Worm (Caenorhabditis elegans): ENCODE data around the gene M176.11.

The M176.11 gene

ce11 chrII:9407469-9407868 is 14.6 kb upstream of the M176.11 start, which contains the start of gene arrd-2:
Gene arrd-2 (plus strand): TSS chrII:9407769.
- peak in 1 of 2 experiments; percentile 42 for TF ChIP-seq unc-62 (GFP tag; optimal IDR thresholded peaks at IDR 0.05 in 1 of 2)
- TF ChIP-seq unc-62 (tag; optimal IDR thresholded peaks at IDR 0.05) = no peak
- TF ChIP-seq mxl-3 (GFP tag; optimal IDR thresholded peaks at IDR 0.05) = no peak

- TF ChIP-seq fos-1 (tag; optimal IDR thresholded peaks at IDR 0.05) (no peak), set-16 (GFP tag; IDR thresholded peaks at IDR 0.05) (no peak), ceh-28 (tag; optimal IDR thresholded peaks at IDR 0.05) (no peak), dmd-9 (GFP tag; IDR thresholded peaks at IDR 0.05) (no peak), Y5F2A.4 (GFP tag; optimal IDR thresholded peaks at IDR 0.05) (no peak), unc-130 (GFP tag; optimal IDR thresholded peaks at IDR 0.05) (no peak), lim-7 (GFP tag; IDR thresholded peaks at IDR 0.05) (no peak)
These were observed 10.6 kb upstream of the M176.11 start, which contains the start of gene M176.9 for ce11 chrII:9411497-9411896. Gene M176.9 (minus strand): TSS chrII:9411597.

DNA sequence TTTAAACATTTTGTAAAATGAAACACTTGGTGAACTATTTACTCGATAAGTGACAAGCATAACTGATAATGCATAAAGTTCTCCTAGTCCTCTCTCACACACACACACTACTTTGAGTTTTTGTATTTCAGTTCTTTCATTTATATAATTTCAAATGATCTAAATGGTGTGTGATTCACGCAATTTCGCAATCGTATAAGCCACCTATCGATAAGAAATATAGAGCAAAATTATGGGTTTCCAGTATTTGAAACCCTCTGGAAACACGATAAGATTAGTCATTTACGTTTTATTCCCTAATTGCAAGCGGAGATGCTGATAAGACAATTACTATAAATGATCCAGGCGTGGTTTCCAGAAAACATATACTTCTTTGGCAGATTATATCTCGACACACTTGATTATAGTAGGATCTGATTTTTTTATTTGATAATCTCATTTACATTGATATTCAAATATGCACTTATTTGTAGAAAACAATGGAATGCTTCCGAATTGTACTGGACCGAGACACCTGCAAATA is 9.9 kb upstream of the M176.11 start, which contains the start of gene arrd-3:
TSS of gene arrd-3 (plus strand) at position 473 of the 523 bp plus-strand sequence.
- peak; percentile 75 for TF ChIP-seq pqm-1 (tag; optimal IDR thresholded peaks at IDR 0.05)
- TF ChIP-seq unc-62 (GFP tag; optimal IDR thresholded peaks at IDR 0.05 in 1 of 2) = peak in 1 of 2 experiments; percentile 58
- no peak for TF ChIP-seq unc-62 (tag; optimal IDR thresholded peaks at IDR 0.05)
- TF ChIP-seq hlh-11 (tag; optimal IDR thresholded peaks at IDR 0.05) = peak; percentile 23
- peak; percentile 29; the same call in 1 of the 2 replicates for TF ChIP-seq dmd-6 (GFP tag; IDR thresholded peaks at IDR 0.05)
- TF ChIP-seq nhr-28 (tag; optimal IDR thresholded peaks at IDR 0.05) = peak; percentile 27
- no peak for TF ChIP-seq nhr-237 (tag; optimal IDR thresholded peaks at IDR 0.05)

DNA sequence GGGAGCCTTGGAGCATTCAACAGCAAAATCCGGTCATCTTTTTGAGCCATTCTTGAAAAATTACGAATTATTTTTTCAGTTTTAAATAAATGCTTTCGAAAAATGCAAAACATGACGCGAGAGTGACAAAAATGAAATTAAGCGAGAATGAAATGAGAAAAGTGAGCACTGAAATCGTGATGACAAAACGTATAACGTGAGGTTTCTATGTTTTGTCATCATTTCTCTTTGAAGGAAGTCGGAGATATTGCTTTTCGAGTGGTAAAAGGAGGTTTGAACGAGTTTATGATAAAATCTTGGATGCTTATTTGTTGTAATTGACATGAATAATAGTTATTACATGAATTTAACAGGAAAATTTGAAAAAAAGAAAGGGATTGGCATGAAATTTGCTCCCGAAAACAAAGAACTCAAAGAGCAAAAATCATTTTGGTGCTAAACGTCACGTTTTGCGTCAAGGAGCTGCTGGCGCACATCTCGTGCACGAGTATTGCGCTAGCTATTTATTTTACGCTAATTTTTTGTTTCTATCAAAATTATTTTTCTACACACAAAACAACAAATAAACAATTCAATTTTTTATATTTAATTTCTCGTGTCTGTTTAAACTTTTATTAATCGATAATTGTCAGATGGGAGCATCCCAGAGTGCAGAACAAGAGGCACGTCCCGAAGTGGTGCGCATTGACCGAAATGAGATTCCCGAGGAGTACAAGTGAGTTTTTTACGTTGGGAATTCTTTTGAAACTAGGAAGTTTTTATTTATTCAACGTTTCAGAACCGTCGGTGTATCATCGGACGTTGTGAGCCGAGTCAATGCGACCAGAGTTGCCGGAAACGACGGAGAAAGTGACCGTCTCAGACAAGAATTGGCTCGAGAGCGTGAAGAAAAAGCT is 5.4 kb upstream of the M176.11 start, which contains the start of the genes gss-1 and chch-3:
TSS of gene gss-1 (minus strand) at position 51 of the 896 bp plus-strand sequence.
TSS of gene chch-3 (plus strand) at position 633 of the 896 bp plus-strand sequence.
- no peak for TF ChIP-seq Y48G9A.11 (GFP tag; IDR thresholded peaks at IDR 0.05)
- no peak for TF ChIP-seq set-16 (GFP tag; IDR thresholded peaks at IDR 0.05)
- TF ChIP-seq tag-97 (GFP tag; IDR thresholded peaks at IDR 0.05) = no peak
- TF ChIP-seq lin-39 (tag; optimal IDR thresholded peaks at IDR 0.05) = no peak
- no peak for TF ChIP-seq ceh-20 (GFP tag; IDR thresholded peaks at IDR 0.05)
- no peak for TF ChIP-seq Y75B8A.6 (GFP tag; IDR thresholded peaks at IDR 0.05)
- TF ChIP-seq nhr-11 (tag; optimal IDR thresholded peaks at IDR 0.05) = peak; percentile 69
- peak; percentile 64 for TF ChIP-seq nhr-77 (tag; optimal IDR thresholded peaks at IDR 0.05)
- TF ChIP-seq hif-1 (tag; optimal IDR thresholded peaks at IDR 0.05) = peak in 1 of 2 experiments; percentile 48
- TF ChIP-seq mxl-3 (GFP tag; optimal IDR thresholded peaks at IDR 0.05) = no peak
- no peak for TF ChIP-seq Y5F2A.4 (GFP tag; optimal IDR thresholded peaks at IDR 0.05)
- TF ChIP-seq nhr-41 (GFP tag; IDR thresholded peaks at IDR 0.05) = no peak
- peak; percentile 93 for TF ChIP-seq aha-1 (tag)
- TF ChIP-seq ZK337.2 (GFP tag; IDR thresholded peaks at IDR 0.05) = no peak
- TF ChIP-seq nhr-111 (GFP tag; optimal IDR thresholded peaks at IDR 0.05) = no peak
- no peak for TF ChIP-seq F10B5.3 (tag; optimal IDR thresholded peaks at IDR 0.05)
- TF ChIP-seq nhr-6 (tag; optimal IDR thresholded peaks at IDR 0.05) = peak; percentile 35
- TF ChIP-seq spr-1 (tag; optimal IDR thresholded peaks at IDR 0.05) = no peak
- TF ChIP-seq Y105C5A.15 (GFP tag; IDR thresholded peaks at IDR 0.05) = no peak
- TF ChIP-seq mes-2 (tag; optimal IDR thresholded peaks at IDR 0.05; ENCODE audit: poor library complexity, severe bottlenecking) = peak; percentile 66
- TF ChIP-seq ZK546.5 (tag; optimal IDR thresholded peaks at IDR 0.05) = no peak
- TF ChIP-seq ceh-44 (GFP tag; IDR thresholded peaks at IDR 0.05) = no peak
- TF ChIP-seq mdt-29 (GFP tag; IDR thresholded peaks at IDR 0.05) = no peak
- TF ChIP-seq daf-12 (tag; optimal IDR thresholded peaks at IDR 0.05) = no peak
- no peak for TF ChIP-seq daf-8 (GFP tag; IDR thresholded peaks at IDR 0.05)
- TF ChIP-seq T26A8.4 (GFP tag; IDR thresholded peaks at IDR 0.05) = no peak
- TF ChIP-seq arid-1 (GFP tag; conservative IDR thresholded peaks at IDR 0.05) = no peak
- peak; percentile 33; the same call in 1 of the 2 replicates for TF ChIP-seq pha-4 (GFP tag; IDR thresholded peaks at IDR 0.05)
- TF ChIP-seq pha-4 (tag; optimal IDR thresholded peaks at IDR 0.05) = peak; percentile 56
- peak; percentile 65 for TF ChIP-seq dpl-1 (GFP tag; optimal IDR thresholded peaks at IDR 0.05)
- peak; percentile 55 for TF ChIP-seq hlh-11 (tag; optimal IDR thresholded peaks at IDR 0.05)
- peak in 1 of 2 experiments; percentile 81 for TF ChIP-seq unc-62 (GFP tag; optimal IDR thresholded peaks at IDR 0.05 in 1 of 2)
- TF ChIP-seq unc-62 (tag; optimal IDR thresholded peaks at IDR 0.05) = no peak
- no peak for TF ChIP-seq F49E8.2 (tag; optimal IDR thresholded peaks at IDR 0.05; ENCODE audit: borderline replicate concordance)

All from whole organism, L4 larva.